Worm (Caenorhabditis elegans) whole organism, L1 larva: ENCODE measurements around the gene K02E11.7.

ENCODE experiments used
- hlh-17 ChIP-seq: fragments of 200-800 bp; sonication (Bioruptor generic); optimal IDR thresholded peaks from 2 replicates; lab custom pipeline; 2018; ENCODE audit warnings: missing genetic modification characterization, mild to moderate bottlenecking, missing compliant biosample characterization, moderate library complexity, borderline replicate concordance
- pqm-1 ChIP-seq: sonication (generic microtip); optimal IDR thresholded peaks from 3 replicates; lab custom pipeline; 2017; ENCODE audit warnings: missing biosample characterization, missing genetic modification characterization
- skn-1 ChIP-seq: fragments of 150-350 bp; optimal IDR thresholded peaks from 2 replicates; lab custom pipeline; 2014; ENCODE audit warnings: missing biosample characterization, missing genetic modification characterization
- xbp-1 ChIP-seq: sonication (generic microtip); optimal IDR thresholded peaks from 2 replicates; lab custom pipeline; 2016; ENCODE audit warnings: missing genetic modification characterization, missing compliant biosample characterization
- zag-1 ChIP-seq: fragments of 150-350 bp; optimal IDR thresholded peaks from 2 replicates; lab custom pipeline; 2014; ENCODE audit warnings: missing biosample characterization, missing genetic modification characterization

DNA sequence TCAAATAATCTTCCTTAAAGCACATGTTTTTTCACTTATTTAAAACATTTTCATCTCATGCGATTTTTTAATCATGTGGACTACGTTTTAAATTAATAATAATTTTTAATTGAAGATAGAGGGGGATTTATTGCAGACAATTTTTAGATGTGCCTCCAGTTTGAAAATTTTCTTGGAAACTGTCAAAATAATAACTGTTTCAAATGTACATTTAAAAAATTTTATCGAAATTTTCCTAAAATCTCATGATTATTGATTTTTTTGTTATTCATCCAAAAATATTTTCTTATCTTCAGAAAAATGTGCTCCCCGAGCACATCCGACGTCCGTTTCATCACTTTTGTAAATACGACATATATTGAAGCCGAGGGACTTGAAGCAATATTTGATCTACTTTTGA lies 2.7 kb upstream of the K02E11.7 start, which contains the start of gene sre-8:
- TF ChIP-seq skn-1 (tag; lab: Kevin White, UChicago) (no peak), zag-1 (tag; lab: Kevin White, UChicago) (no peak), pqm-1 (no peak), xbp-1 (tag; lab: Kevin White, UChicago) (no peak), hlh-17 (GFP tag; lab: Kevin White, UChicago) (no peak)
